Worm (Caenorhabditis elegans): Measurements from ENCODE around the gene cyp-35D1.

DNA sequence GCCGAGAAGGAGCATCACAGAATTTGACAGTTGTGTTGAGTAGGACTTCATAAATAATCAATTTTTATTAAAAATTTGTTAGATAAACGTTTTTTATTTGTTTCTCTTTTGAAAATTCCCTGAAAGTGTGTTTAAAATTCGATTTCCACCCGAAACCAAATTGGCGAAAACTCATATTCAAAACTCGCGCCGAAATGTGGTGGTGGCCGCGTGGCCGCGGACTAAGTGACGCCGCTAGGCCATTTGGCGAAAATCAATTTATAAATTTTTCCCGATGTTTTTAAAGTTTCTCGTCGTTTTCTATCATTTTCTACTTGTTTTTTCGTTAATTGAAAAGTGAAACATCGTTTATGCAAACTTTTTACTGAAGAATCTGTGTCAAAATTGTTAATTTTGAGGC lies 46.4 kb upstream of the cyp-35D1 start:
- TF ChIP-seq pqm-1 (tag; optimal IDR thresholded peaks at IDR 0.05) (no peak), dve-1 (tag; optimal IDR thresholded peaks at IDR 0.05; ENCODE audit: insufficient read depth) (no peak), unc-39 (tag; optimal IDR thresholded peaks at IDR 0.05) (no peak), dmd-9 (GFP tag; IDR thresholded peaks at IDR 0.05) (no peak), aly-2 (tag; optimal IDR thresholded peaks at IDR 0.05) (no peak)
